Fruit fly (Drosophila melanogaster) whole organism, wandering third instar larva: ENCODE measurements around the gene oxt.

Experiments
- CG32264 ChIP-seq: fragments of 200-800 bp; sonication (Bioruptor generic); optimal IDR thresholded peaks from 2 replicates; lab custom pipeline; 2016; ENCODE audit warnings: missing biosample characterization, missing genetic modification characterization
- CG9705 ChIP-seq: fragments of 200-800 bp; sonication (Bioruptor generic); optimal IDR thresholded peaks from 2 replicates; lab custom pipeline; 2018; ENCODE audit warnings: missing biosample characterization, mild to moderate bottlenecking, missing genetic modification characterization
- CrebA ChIP-seq: fragments of 200-800 bp; sonication (Bioruptor generic); optimal IDR thresholded peaks from 2 replicates; lab custom pipeline; 2016; ENCODE audit warnings: missing biosample characterization, mild to moderate bottlenecking, missing genetic modification characterization, borderline replicate concordance
- Dfd ChIP-seq: fragments of >200 bp; optimal IDR thresholded peaks from 2 replicates; lab custom pipeline; 2017; ENCODE audit warnings: missing biosample characterization, missing genetic modification characterization
- Dif ChIP-seq: fragments of 200-275, 200-300 bp; sonication (Bioruptor generic); optimal IDR thresholded peaks from 2 replicates; lab custom pipeline; 2018; ENCODE audit warnings: missing biosample characterization, missing genetic modification characterization; ENCODE audit not compliant: partially characterized antibody
- GATAd ChIP-seq: sonication (Bioruptor generic); optimal IDR thresholded peaks from 2 replicates; lab custom pipeline; 2016; ENCODE audit warnings: missing biosample characterization, missing genetic modification characterization
- Hnf4 ChIP-seq: fragments of 200-800 bp; sonication (Bioruptor generic); optimal IDR thresholded peaks from 2 replicates; lab custom pipeline; 2016; ENCODE audit warnings: missing biosample characterization, mild to moderate bottlenecking, missing genetic modification characterization
- Hr78 ChIP-seq: fragments of >200 bp; optimal IDR thresholded peaks from 2 replicates; lab custom pipeline; 2017; ENCODE audit warnings: missing biosample characterization, missing genetic modification characterization
- Hr83 ChIP-seq: fragments of 200-300 bp; sonication (Bioruptor generic); optimal IDR thresholded peaks from 2 replicates; lab custom pipeline; 2016; ENCODE audit warnings: missing biosample characterization, mild to moderate bottlenecking, missing genetic modification characterization, moderate library complexity; ENCODE audit not compliant: poor library complexity, severe bottlenecking
- Myc ChIP-seq: fragments of >200 bp; optimal IDR thresholded peaks from 2 replicates; lab custom pipeline; 2017
- N ChIP-seq: fragments of >200 bp; optimal IDR thresholded peaks from 2 replicates; lab custom pipeline; 2018; ENCODE audit warnings: missing biosample characterization, missing external identifiers, missing genetic modification characterization
- OdsH ChIP-seq: fragments of 200-800 bp; sonication (Bioruptor generic); optimal IDR thresholded peaks from 2 replicates; lab custom pipeline; 2016; ENCODE audit warnings: missing biosample characterization, mild to moderate bottlenecking, missing genetic modification characterization
- Rel ChIP-seq, 2 experiments: fragments of 200-800 bp; sonication (Bioruptor generic) in 1 of 2; optimal IDR thresholded peaks; 2 replicates in 1 of 2; 3 replicates in 1 of 2; lab custom pipeline; 2016 to 2019; ENCODE audit warnings: mild to moderate bottlenecking in 2 of 2, missing biosample characterization in 2 of 2, missing genetic modification characterization in 2 of 2, moderate library complexity in 1 of 2
- Sp1 ChIP-seq: fragments of 200-800 bp; sonication (Bioruptor generic); optimal IDR thresholded peaks from 3 replicates; lab custom pipeline; 2019; ENCODE audit warnings: missing biosample characterization, mild to moderate bottlenecking, missing genetic modification characterization, moderate library complexity
- Vsx2 ChIP-seq: fragments of 200-300, 225-300 bp; sonication (Bioruptor generic); optimal IDR thresholded peaks from 2 replicates; lab custom pipeline; 2018; ENCODE audit warnings: missing biosample characterization, missing genetic modification characterization; ENCODE audit not compliant: partially characterized antibody
- br ChIP-seq: fragments of 200-800 bp; sonication (Bioruptor generic); optimal IDR thresholded peaks from 2 replicates; lab custom pipeline; 2016; ENCODE audit warnings: missing biosample characterization, missing genetic modification characterization
- dl ChIP-seq, 2 experiments: fragments of 175-275, 200-275 bp in 1 of 2; fragments of 200-275 bp in 1 of 2; sonication (Bioruptor generic); optimal IDR thresholded peaks; lab custom pipeline; 2018; ENCODE audit warnings: mild to moderate bottlenecking in 2 of 2, missing biosample characterization in 2 of 2, missing genetic modification characterization in 2 of 2, moderate library complexity in 2 of 2; ENCODE audit not compliant: partially characterized antibody in 2 of 2, insufficient read depth in 1 of 2
- foxo ChIP-seq, 2 experiments: fragments of 200-800 bp; sonication (Bioruptor generic); optimal IDR thresholded peaks; 2 replicates in 1 of 2; 3 replicates in 1 of 2; lab custom pipeline; 2016 to 2017; ENCODE audit warnings: missing biosample characterization in 2 of 2, missing genetic modification characterization in 2 of 2
- fru ChIP-seq: fragments of 200-800 bp; sonication (Bioruptor generic); optimal IDR thresholded peaks from 3 replicates; lab custom pipeline; 2016; ENCODE audit warnings: missing biosample characterization, mild to moderate bottlenecking, missing genetic modification characterization
- h ChIP-seq: fragments of 200-800 bp; sonication (Bioruptor generic); optimal IDR thresholded peaks from 3 replicates; lab custom pipeline; 2016; ENCODE audit warnings: missing biosample characterization, mild to moderate bottlenecking, missing genetic modification characterization
- jim ChIP-seq: fragments of 175-275, 200-325 bp; sonication (Bioruptor generic); optimal IDR thresholded peaks from 2 replicates; lab custom pipeline; 2016; ENCODE audit warnings: missing biosample characterization, mild to moderate bottlenecking, missing genetic modification characterization
- pan ChIP-seq: fragments of >200 bp; optimal IDR thresholded peaks from 2 replicates; lab custom pipeline; 2017
- rgr ChIP-seq: fragments of 200-800 bp; sonication (Bioruptor generic); optimal IDR thresholded peaks from 3 replicates; lab custom pipeline; 2016; ENCODE audit warnings: missing biosample characterization, mild to moderate bottlenecking, missing genetic modification characterization
- sv ChIP-seq: fragments of 200-800 bp; sonication (Bioruptor generic); optimal IDR thresholded peaks from 3 replicates; lab custom pipeline; 2016; ENCODE audit warnings: missing biosample characterization, missing genetic modification characterization
- tai ChIP-seq: sonication (Bioruptor generic); optimal IDR thresholded peaks from 2 replicates; lab custom pipeline; 2016; ENCODE audit warnings: missing biosample characterization, missing genetic modification characterization
- usp ChIP-seq: fragments of >200 bp; optimal IDR thresholded peaks from 2 replicates; lab custom pipeline; 2017; ENCODE audit warnings: missing biosample characterization, missing genetic modification characterization

The oxt gene

DNA sequence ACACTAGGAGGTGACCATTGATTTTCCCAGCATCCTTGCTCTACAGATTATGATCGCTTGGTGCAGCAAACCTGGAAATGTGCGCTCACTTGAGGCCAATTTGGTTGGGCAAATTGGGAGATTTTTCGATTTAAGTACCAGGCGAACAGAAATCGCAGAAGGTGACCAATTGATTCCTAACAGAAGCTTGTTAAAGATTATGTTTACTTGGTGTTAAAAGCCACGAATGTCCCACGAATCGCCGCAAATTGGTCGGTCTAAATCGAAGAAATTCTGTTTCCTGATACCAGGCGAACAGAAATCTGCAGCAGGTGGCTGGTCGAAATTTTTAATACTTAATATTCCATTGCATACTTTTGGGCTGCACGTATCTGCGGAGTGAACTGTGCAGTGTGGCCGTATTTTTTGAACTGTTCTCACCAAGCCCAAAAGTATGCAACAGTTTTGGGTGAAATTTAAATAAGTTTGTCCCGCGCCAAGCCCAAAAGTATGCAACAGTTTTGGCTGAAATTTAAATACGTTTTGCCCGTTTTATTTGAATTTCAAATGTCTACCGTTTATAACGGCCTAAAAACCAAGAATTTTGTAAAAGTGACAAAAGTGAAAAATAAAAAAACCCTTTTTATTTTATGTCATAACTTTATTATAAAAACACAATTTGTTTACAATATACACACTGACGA is 18.5 kb downstream of the oxt start, which contains the start of gene CG32301:
Gene CG32301 (plus strand): TSS at position 633 of the 683 bp plus-strand sequence.
- TF ChIP-seq Vsx2 (GFP tag; lab: Kevin White, UChicago) (peak; percentile 46), N (GFP tag; lab: Kevin White, UChicago) (peak; percentile 15), Hnf4 (GFP tag; lab: Kevin White, UChicago) (no peak), jim (GFP tag; lab: Kevin White, UChicago) (no peak), Myc (lab: Kevin White, UChicago) (peak; percentile 96)

DNA sequence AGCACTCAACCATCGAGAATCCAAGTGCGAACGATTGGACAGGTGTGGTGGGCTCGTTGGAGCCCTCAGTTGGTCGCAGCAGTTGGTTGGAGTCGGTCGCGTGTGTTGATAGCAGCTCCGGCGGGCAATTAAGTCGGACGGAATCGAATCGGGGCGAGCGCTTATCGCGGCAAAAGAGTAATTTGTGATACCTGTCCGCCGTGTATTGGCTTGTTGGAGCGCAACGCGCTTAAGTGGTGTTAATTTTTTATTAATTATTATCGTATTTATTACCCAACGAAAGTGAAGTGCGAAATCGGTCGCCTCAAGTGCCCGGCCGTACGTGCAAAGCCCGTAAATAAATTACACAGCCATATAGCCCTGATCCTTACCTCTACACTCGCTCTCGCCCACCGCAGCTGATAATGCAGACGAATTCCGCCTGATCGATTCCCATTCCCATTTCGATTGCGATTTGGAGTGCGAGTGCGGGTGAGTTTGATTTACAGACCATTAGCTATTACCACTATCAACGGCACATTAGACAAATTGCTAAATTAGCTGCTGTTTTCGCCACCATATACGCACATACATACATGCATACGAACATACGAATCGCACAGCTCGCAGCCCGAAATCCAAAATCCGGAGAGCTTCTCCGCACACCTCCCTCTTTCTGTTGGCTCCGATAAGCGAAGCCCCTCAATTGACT is 24.8 kb downstream of the oxt start, which contains the start of gene ACXD:
Gene ACXD (plus strand): TSS at position 66 of the 691 bp plus-strand sequence.
- TF ChIP-seq Myc (lab: Kevin White, UChicago) (no peak), Hr83 (peak; percentile 27), Rel (GFP tag; optimal IDR thresholded peaks at IDR 0.05; lab: Kevin White, UChicago) (no peak), Rel (tag; optimal IDR thresholded peaks at IDR 0.05; lab: Kevin White, UChicago) (peak; percentile 85), GATAd (GFP tag; lab: Kevin White, UChicago) (no peak), Sp1 (GFP tag; lab: Kevin White, UChicago) (no peak), CG32264 (GFP tag; lab: Kevin White, UChicago) (no peak), Vsx2 (GFP tag; lab: Kevin White, UChicago) (peak; percentile 35), rgr (GFP tag; lab: Kevin White, UChicago) (no peak), fru (GFP tag; lab: Kevin White, UChicago) (no peak), Dif (GFP tag; lab: Kevin White, UChicago) (peak; percentile 26), h (peak; percentile 58)

DNA sequence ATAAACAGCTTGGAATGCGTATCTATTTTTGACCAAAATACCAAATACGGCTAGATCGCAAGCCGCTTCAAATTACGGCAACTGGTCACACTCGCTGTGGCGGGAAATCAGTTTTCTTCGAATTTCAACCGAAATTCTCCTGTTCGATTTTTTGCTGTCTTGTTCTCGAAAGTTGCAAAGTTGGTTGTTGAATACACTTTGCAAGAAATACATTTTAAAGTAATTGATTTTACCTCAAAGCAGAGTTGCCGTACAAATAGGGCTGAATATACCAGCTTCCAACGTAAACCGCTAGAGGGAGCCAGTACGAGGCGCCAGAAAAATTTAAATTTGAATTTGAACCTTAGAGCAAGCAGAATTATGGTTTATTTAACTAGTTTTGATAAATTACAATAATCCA is 25.4 kb downstream of the oxt start, which contains the start of gene CG9018:
Gene CG9018 (minus strand): TSS at position 43 of the 400 bp plus-strand sequence.
- TF ChIP-seq foxo (GFP tag; optimal IDR thresholded peaks at IDR 0.05; lab: Kevin White, UChicago) (peak in 1 of 2 experiments; percentile 3), Myc (lab: Kevin White, UChicago) (peak; percentile 62), usp (GFP tag; lab: Kevin White, UChicago) (no peak), sv (GFP tag; lab: Kevin White, UChicago) (no peak), CrebA (GFP tag; lab: Kevin White, UChicago) (no peak), GATAd (GFP tag; lab: Kevin White, UChicago) (no peak), Hr83 (peak; percentile 12), dl (GFP tag; optimal IDR thresholded peaks at IDR 0.05; lab: Kevin White, UChicago; ENCODE audit: insufficient read depth in 1 of 2, partially characterized antibody in 2 of 2) (no peak), pan (lab: Kevin White, UChicago) (no peak), br (GFP tag; lab: Kevin White, UChicago) (no peak), CG9705 (GFP tag; lab: Kevin White, UChicago) (no peak), tai (no peak)

DNA sequence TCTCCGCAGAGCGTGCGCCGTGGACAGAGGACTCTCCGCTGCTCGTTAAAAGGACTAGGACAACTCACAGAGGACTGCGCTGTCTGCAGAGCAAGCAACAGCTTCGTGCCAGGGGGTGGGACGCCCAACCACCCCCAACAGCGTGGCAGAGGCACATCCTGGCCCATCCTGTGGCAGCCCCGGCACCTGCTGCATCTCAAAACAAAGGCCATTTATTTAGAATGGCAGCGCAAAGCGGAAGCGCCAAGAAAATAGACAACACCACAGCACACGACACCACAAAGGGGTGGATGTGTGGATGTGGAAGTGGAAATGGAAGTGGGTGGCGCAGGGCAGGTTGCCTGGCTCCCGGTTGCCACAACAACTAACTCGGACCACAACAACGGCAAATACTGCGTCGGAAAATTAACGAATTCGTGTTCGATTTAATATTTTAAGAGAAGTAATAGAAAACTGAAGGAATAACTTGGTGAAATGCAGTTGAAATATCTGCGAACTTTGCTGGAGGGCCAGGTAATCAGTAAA is 33.2 kb downstream of the oxt start, which contains the start of gene Oseg2:
Gene Oseg2 (plus strand): TSS at position 475 of the 525 bp plus-strand sequence.
- TF ChIP-seq GATAd (GFP tag; lab: Kevin White, UChicago) (no peak), dl (GFP tag; optimal IDR thresholded peaks at IDR 0.05; lab: Kevin White, UChicago; ENCODE audit: insufficient read depth in 1 of 2, partially characterized antibody in 2 of 2) (peak in 1 of 2 experiments; percentile 29), OdsH (no peak), Dif (GFP tag; lab: Kevin White, UChicago) (peak; percentile 25), Hr78 (GFP tag; lab: Kevin White, UChicago) (no peak), Dfd (GFP tag; lab: Kevin White, UChicago) (no peak)
